Worm (Caenorhabditis elegans) whole organism, L2 larva: Measurements from ENCODE around the gene Y73B6BL.47.

Experiments
- C34F6.9 ChIP-seq: fragments of 150-350 bp; optimal IDR thresholded peaks from 2 replicates; lab custom pipeline; 2014; ENCODE audit warnings: missing biosample characterization, missing genetic modification characterization
- F13H6.1 ChIP-seq: sonication (generic microtip); optimal IDR thresholded peaks from 2 replicates; lab custom pipeline; 2016; ENCODE audit warnings: missing genetic modification characterization, missing compliant biosample characterization
- R02D3.7 ChIP-seq: fragments of 150-350 bp; optimal IDR thresholded peaks from 2 replicates; lab custom pipeline; 2014; ENCODE audit warnings: missing biosample characterization, missing genetic modification characterization
- Y55F3AM.14 ChIP-seq: fragments of 200-800 bp; sonication (Bioruptor generic); optimal IDR thresholded peaks from 2 replicates; lab custom pipeline; 2018; ENCODE audit warnings: mild to moderate bottlenecking, missing genetic modification characterization, missing compliant biosample characterization
- ZK546.5 ChIP-seq: sonication (generic microtip); optimal IDR thresholded peaks from 2 replicates; lab custom pipeline; 2017; ENCODE audit warnings: missing biosample characterization, missing genetic modification characterization
- alr-1 ChIP-seq: fragments of 150-350 bp; optimal IDR thresholded peaks from 2 replicates; lab custom pipeline; 2014; ENCODE audit warnings: missing biosample characterization, missing genetic modification characterization
- ama-1 ChIP-seq: fragments of 150-350 bp; optimal IDR thresholded peaks from 2 replicates; lab custom pipeline; 2018; ENCODE audit warnings: inconsistent platforms
- blmp-1 ChIP-seq: sonication (generic microtip); optimal IDR thresholded peaks from 2 replicates; lab custom pipeline; 2017; ENCODE audit warnings: missing genetic modification characterization, mild to moderate bottlenecking, missing compliant biosample characterization, antibody characterized with exemption, moderate library complexity; ENCODE audit not compliant: insufficient read depth
- ceh-16 ChIP-seq: fragments of 150-350 bp; optimal IDR thresholded peaks from 2 replicates; lab custom pipeline; 2014; ENCODE audit warnings: missing biosample characterization, missing genetic modification characterization
- crh-2 ChIP-seq: sonication (generic microtip); optimal IDR thresholded peaks from 2 replicates; lab custom pipeline; 2017; ENCODE audit warnings: missing biosample characterization, missing genetic modification characterization
- dmd-4 ChIP-seq: sonication (generic microtip); optimal IDR thresholded peaks from 2 replicates; lab custom pipeline; 2017; ENCODE audit warnings: missing biosample characterization, missing genetic modification characterization
- egl-27 ChIP-seq: sonication (generic microtip); optimal IDR thresholded peaks from 3 replicates; lab custom pipeline; 2017; ENCODE audit warnings: missing biosample characterization, missing genetic modification reagents, missing genetic modification characterization
- elt-1 ChIP-seq: fragments of 150-350 bp; optimal IDR thresholded peaks from 2 replicates; lab custom pipeline; 2014; ENCODE audit warnings: missing biosample characterization, missing genetic modification characterization
- gmeb-1 ChIP-seq: fragments of 150-350 bp; optimal IDR thresholded peaks from 2 replicates; lab custom pipeline; 2014; ENCODE audit warnings: missing biosample characterization, missing genetic modification characterization
- lin-11 ChIP-seq: fragments of 150-350 bp; sonication (generic microtip); optimal IDR thresholded peaks from 2 replicates; lab custom pipeline; 2014; ENCODE audit warnings: missing biosample characterization, missing genetic modification characterization, inconsistent platforms, mixed read lengths
- lin-13 ChIP-seq: fragments of 150-350 bp; optimal IDR thresholded peaks from 2 replicates; lab custom pipeline; 2014; ENCODE audit warnings: missing biosample characterization, missing genetic modification reagents, missing genetic modification characterization
- lsy-2 ChIP-seq, 2 experiments: fragments of 150-350 bp in 1 of 2; sonication (generic microtip) in 1 of 2; optimal IDR thresholded peaks; 2 replicates each; lab custom pipeline; 2014 to 2017; ENCODE audit warnings: missing biosample characterization in 2 of 2, missing genetic modification characterization in 2 of 2
- mbf-1 ChIP-seq: sonication (generic microtip); optimal IDR thresholded peaks from 2 replicates; lab custom pipeline; 2017; ENCODE audit warnings: missing biosample characterization, missing genetic modification characterization
- mdl-1 ChIP-seq, 2 experiments: fragments of 150-350 bp in 1 of 2; sonication (generic microtip) in 1 of 2; optimal IDR thresholded peaks; 2 replicates each; lab custom pipeline; 2017; ENCODE audit warnings: missing biosample characterization in 2 of 2, missing genetic modification characterization in 2 of 2
- nhr-10 ChIP-seq: sonication (generic microtip); optimal IDR thresholded peaks from 2 replicates; lab custom pipeline; 2017; ENCODE audit warnings: missing biosample characterization, missing genetic modification characterization
- nhr-11 ChIP-seq: fragments of 150-350 bp; optimal IDR thresholded peaks from 2 replicates; lab custom pipeline; 2014; ENCODE audit warnings: missing biosample characterization, missing genetic modification characterization
- nhr-12 ChIP-seq: fragments of 150-350 bp; optimal IDR thresholded peaks from 2 replicates; lab custom pipeline; 2014; ENCODE audit warnings: missing biosample characterization, missing genetic modification characterization
- nhr-129 ChIP-seq: fragments of 150-350 bp; optimal IDR thresholded peaks from 2 replicates; lab custom pipeline; 2014; ENCODE audit warnings: missing biosample characterization, missing genetic modification characterization
- nhr-21 ChIP-seq: fragments of 150-350 bp; optimal IDR thresholded peaks from 2 replicates; lab custom pipeline; 2014; ENCODE audit warnings: missing biosample characterization, missing genetic modification characterization
- nhr-23 ChIP-seq: fragments of 150-350 bp; optimal IDR thresholded peaks from 2 replicates; lab custom pipeline; 2014; ENCODE audit warnings: missing biosample characterization, missing genetic modification reagents, missing genetic modification characterization
- nhr-25 ChIP-seq: fragments of 150-350 bp; sonication (generic microtip); optimal IDR thresholded peaks from 3 replicates; lab custom pipeline; 2014; ENCODE audit warnings: missing biosample characterization, missing genetic modification characterization
- nhr-6 ChIP-seq: fragments of 150-350 bp; optimal IDR thresholded peaks from 2 replicates; lab custom pipeline; 2014; ENCODE audit warnings: missing biosample characterization, missing genetic modification characterization
- nhr-77 ChIP-seq: fragments of 150-350 bp; optimal IDR thresholded peaks from 2 replicates; lab custom pipeline; 2014; ENCODE audit warnings: missing biosample characterization, missing genetic modification characterization
- peb-1 ChIP-seq: fragments of 150-350 bp; optimal IDR thresholded peaks from 2 replicates; lab custom pipeline; 2014; ENCODE audit warnings: missing biosample characterization, missing genetic modification characterization
- sem-4 ChIP-seq: fragments of 150-350 bp; optimal IDR thresholded peaks from 2 replicates; lab custom pipeline; 2014; ENCODE audit warnings: missing biosample characterization, missing genetic modification reagents, missing genetic modification characterization
- skn-1 ChIP-seq: sonication (generic microtip); optimal IDR thresholded peaks from 2 replicates; lab custom pipeline; 2017; ENCODE audit warnings: missing biosample characterization, missing genetic modification characterization
- sma-3 ChIP-seq: sonication (generic microtip); optimal IDR thresholded peaks from 2 replicates; lab custom pipeline; 2016; ENCODE audit warnings: missing genetic modification reagents, missing genetic modification characterization, missing compliant biosample characterization
- sma-9 ChIP-seq, 2 experiments: fragments of 150-350 bp in 1 of 2; sonication (generic microtip) in 1 of 2; optimal IDR thresholded peaks; 2 replicates each; lab custom pipeline; 2014 to 2016; ENCODE audit warnings: missing genetic modification characterization in 2 of 2, mild to moderate bottlenecking in 1 of 2, missing biosample characterization in 1 of 2, missing compliant biosample characterization in 1 of 2, missing genetic modification reagents in 1 of 2, moderate library complexity in 1 of 2
- snpc-4 ChIP-seq: fragments of 150-350 bp; optimal IDR thresholded peaks from 2 replicates; lab custom pipeline; 2014; ENCODE audit warnings: missing biosample characterization, missing genetic modification characterization
- unc-39 ChIP-seq: fragments of 150-350 bp; optimal IDR thresholded peaks from 2 replicates; lab custom pipeline; 2014; ENCODE audit warnings: missing biosample characterization, missing genetic modification characterization
- unc-55 ChIP-seq: fragments of 150-350 bp; sonication (generic microtip); optimal IDR thresholded peaks from 3 replicates; lab custom pipeline; 2014; ENCODE audit warnings: missing biosample characterization, missing genetic modification reagents, missing genetic modification characterization
- unc-62 ChIP-seq: fragments of 150-350 bp; optimal IDR thresholded peaks from 2 replicates; lab custom pipeline; 2014; ENCODE audit warnings: missing biosample characterization, missing genetic modification reagents, missing genetic modification characterization
- zag-1 ChIP-seq: fragments of 150-350 bp; optimal IDR thresholded peaks from 2 replicates; lab custom pipeline; 2014; ENCODE audit warnings: missing biosample characterization, missing genetic modification characterization
- ztf-11 ChIP-seq: sonication (generic microtip); optimal IDR thresholded peaks from 2 replicates; lab custom pipeline; 2017; ENCODE audit warnings: missing biosample characterization, missing genetic modification characterization
- ztf-4 ChIP-seq: fragments of 150-350 bp; optimal IDR thresholded peaks from 2 replicates; lab custom pipeline; 2014; ENCODE audit warnings: missing biosample characterization, missing genetic modification characterization

The Y73B6BL.47 gene

ce11 chrIV:6395190-6395589 is 33.4 kb downstream of the Y73B6BL.47 start:
- TF ChIP-seq zag-1 (no peak), lin-11 (tag; lab: Kevin White, UChicago) (no peak), R02D3.7 (tag; lab: Kevin White, UChicago) (no peak), ZK546.5 (tag; lab: Kevin White, UChicago) (no peak), lsy-2 (tag; optimal IDR thresholded peaks at IDR 0.05; lab: Kevin White, UChicago) (no peak), skn-1 (no peak), elt-1 (tag; lab: Kevin White, UChicago) (no peak), egl-27 (tag; lab: Kevin White, UChicago) (no peak), ztf-11 (tag; lab: Kevin White, UChicago) (no peak)

ce11 chrIV:6402386-6402905 is 40.7 kb downstream of the Y73B6BL.47 start, which contains the start of gene sfrp-1:
Gene sfrp-1, minus strand, starts transcription at chrIV:6402436.
- TF ChIP-seq nhr-21 (tag; lab: Kevin White, UChicago) (no peak), unc-62 (GFP tag; lab: Kevin White, UChicago) (no peak), ztf-4 (tag; lab: Kevin White, UChicago) (no peak), nhr-25 (no peak), unc-39 (tag; lab: Kevin White, UChicago) (no peak)
- TF ChIP-seq, all 48 proteins: peak for 0

ce11 chrIV:6403399-6403798 is 41.6 kb downstream of the Y73B6BL.47 start:
- TF ChIP-seq nhr-129 (tag; lab: Kevin White, UChicago): no peak
- TF ChIP-seq ZK546.5 (tag; lab: Kevin White, UChicago): no peak
- no peak for TF ChIP-seq nhr-11 (tag; lab: Kevin White, UChicago)
- no peak for TF ChIP-seq peb-1 (tag; lab: Kevin White, UChicago)
- TF ChIP-seq R02D3.7 (tag; lab: Kevin White, UChicago): no peak
- TF ChIP-seq sma-3 (GFP tag; lab: Kevin White, UChicago): no peak
- no peak for TF ChIP-seq alr-1

- TF ChIP-seq egl-27 (tag; lab: Kevin White, UChicago): no peak
- TF ChIP-seq nhr-6 (tag; lab: Kevin White, UChicago): no peak
- TF ChIP-seq nhr-12: no peak
Observed at ce11 chrIV:6404871-6405270, 43.1 kb downstream of the Y73B6BL.47 start, which contains the start of gene srv-13. Gene srv-13, plus strand, starts transcription at chrIV:6405171.

ce11 chrIV:6413482-6413881 is 51.7 kb downstream of the Y73B6BL.47 start, which contains the start of gene nlp-71:
Gene nlp-71, minus strand, starts transcription at chrIV:6413582.
- TF ChIP-seq lin-13 (no peak), lin-11 (tag; lab: Kevin White, UChicago) (no peak), snpc-4 (no peak), crh-2 (tag; lab: Kevin White, UChicago) (no peak)

ce11 chrIV:6415149-6415548 is 53.4 kb downstream of the Y73B6BL.47 start, which contains the start of gene exos-2:
Gene exos-2, plus strand, starts transcription at chrIV:6415478.
- no peak for TF ChIP-seq dmd-4 (tag; lab: Kevin White, UChicago)
- TF ChIP-seq nhr-23 (tag; lab: Kevin White, UChicago): no peak
- no peak for TF ChIP-seq blmp-1 (tag; lab: Kevin White, UChicago)
- TF ChIP-seq sma-9 (GFP tag; optimal IDR thresholded peaks at IDR 0.05; lab: Kevin White, UChicago): peak; percentile 69
- TF ChIP-seq sma-9 (tag; optimal IDR thresholded peaks at IDR 0.05; lab: Kevin White, UChicago): no peak
- no peak for TF ChIP-seq alr-1
- no peak for TF ChIP-seq ztf-11 (tag; lab: Kevin White, UChicago)
- no peak for TF ChIP-seq nhr-12
- no peak for TF ChIP-seq lsy-2 (tag; optimal IDR thresholded peaks at IDR 0.05; lab: Kevin White, UChicago)
- peak; percentile 96 for TF ChIP-seq gmeb-1 (tag; lab: Kevin White, UChicago)
- peak; percentile 1 for TF ChIP-seq lin-11 (tag; lab: Kevin White, UChicago)
- TF ChIP-seq R02D3.7 (tag; lab: Kevin White, UChicago): peak; percentile 99
- TF ChIP-seq ZK546.5 (tag; lab: Kevin White, UChicago): peak; percentile 14
- peak; percentile 83 for TF ChIP-seq unc-55 (GFP tag; lab: Kevin White, UChicago)
- no peak for TF ChIP-seq ceh-16 (tag; lab: Kevin White, UChicago)
- no peak for TF ChIP-seq elt-1 (tag; lab: Kevin White, UChicago)
- no peak for TF ChIP-seq mbf-1 (tag; lab: Kevin White, UChicago)
- peak; percentile 61 for TF ChIP-seq crh-2 (tag; lab: Kevin White, UChicago)
- TF ChIP-seq nhr-11 (tag; lab: Kevin White, UChicago): no peak
- peak; percentile 73 for TF ChIP-seq nhr-129 (tag; lab: Kevin White, UChicago)
- no peak for TF ChIP-seq zag-1
- no peak for TF ChIP-seq ztf-4 (tag; lab: Kevin White, UChicago)
- no peak for TF ChIP-seq nhr-77
- TF ChIP-seq nhr-6 (tag; lab: Kevin White, UChicago): peak; percentile 37
- TF ChIP-seq nhr-21 (tag; lab: Kevin White, UChicago): peak; percentile 39
- no peak for TF ChIP-seq egl-27 (tag; lab: Kevin White, UChicago)
- peak; percentile 29 for TF ChIP-seq sma-3 (GFP tag; lab: Kevin White, UChicago)
- TF ChIP-seq mdl-1 (tag; optimal IDR thresholded peaks at IDR 0.05; lab: Kevin White, UChicago): no peak
- TF ChIP-seq snpc-4: peak; percentile 11
- TF ChIP-seq sem-4 (tag; lab: Kevin White, UChicago): no peak
- no peak for TF ChIP-seq ama-1 (lab: Kevin White, UChicago)
- no peak for TF ChIP-seq Y55F3AM.14 (GFP tag; lab: Kevin White, UChicago)
- TF ChIP-seq nhr-10 (tag; lab: Kevin White, UChicago): no peak
- peak; percentile 2 for TF ChIP-seq F13H6.1 (tag; lab: Kevin White, UChicago)
- peak; percentile 60 for TF ChIP-seq C34F6.9
